Fruit fly (Drosophila melanogaster) whole organism: Measurements from ENCODE around the gene CG12702.

ENCODE experiments used
- CG8478 ChIP-seq: fragments of >200 bp; optimal IDR thresholded peaks from 2 replicates; lab custom pipeline; 2018; ENCODE audit warnings: inconsistent platforms
- Dll ChIP-seq: fragments of >200 bp; optimal IDR thresholded peaks from 2 replicates; lab custom pipeline; 2017
- EcR ChIP-seq, 2 experiments: fragments of >200 bp; optimal IDR thresholded peaks; 2 replicates each; lab custom pipeline; 2017; ENCODE audit warnings: missing biosample characterization in 2 of 2, missing genetic modification characterization in 2 of 2, missing genetic modification reagents in 2 of 2
- pan ChIP-seq: fragments of >200 bp; optimal IDR thresholded peaks from 2 replicates; lab custom pipeline; 2017
- psq ChIP-seq: fragments of >200 bp; optimal IDR thresholded peaks from 2 replicates; lab custom pipeline; 2017
- usp ChIP-seq: fragments of >200 bp; optimal IDR thresholded peaks from 2 replicates; lab custom pipeline; 2017; ENCODE audit warnings: missing biosample characterization, missing genetic modification characterization, mixed read lengths

CG12702 gene

dm6 chrX:19784875-19785274 is 20.2 kb upstream of the CG12702 start:
- TF ChIP-seq Dll (lab: Kevin White, UChicago) (no peak), pan (lab: Kevin White, UChicago) (no peak), usp (GFP tag; lab: Kevin White, UChicago) (no peak), psq (no peak), EcR (GFP tag; optimal IDR thresholded peaks at IDR 0.05; lab: Kevin White, UChicago) (no peak), CG8478 (no peak)

dm6 chrX:19783457-19783856 is 18.8 kb upstream of the CG12702 start, which contains the start of gene zld:
Gene zld (minus strand): TSS chrX:19783548.
- TF ChIP-seq pan (lab: Kevin White, UChicago): no peak
- no peak for TF ChIP-seq psq
- no peak for TF ChIP-seq Dll (lab: Kevin White, UChicago)
- TF ChIP-seq CG8478: no peak
- TF ChIP-seq EcR (GFP tag; optimal IDR thresholded peaks at IDR 0.05; lab: Kevin White, UChicago): no peak
- no peak for TF ChIP-seq usp (GFP tag; lab: Kevin White, UChicago)

dm6 chrX:19782736-19783325 is 18.2 kb upstream of the CG12702 start:
- TF ChIP-seq pan (lab: Kevin White, UChicago): no peak
- TF ChIP-seq CG8478: no peak
- TF ChIP-seq Dll (lab: Kevin White, UChicago): no peak
- no peak for TF ChIP-seq usp (GFP tag; lab: Kevin White, UChicago)
- TF ChIP-seq psq: no peak
- no peak for TF ChIP-seq EcR (GFP tag; optimal IDR thresholded peaks at IDR 0.05; lab: Kevin White, UChicago)

dm6 chrX:19781861-19782260 is 17.2 kb upstream of the CG12702 start:
- TF ChIP-seq Dll (lab: Kevin White, UChicago) (no peak), CG8478 (no peak), usp (GFP tag; lab: Kevin White, UChicago) (no peak), pan (lab: Kevin White, UChicago) (no peak), psq (no peak), EcR (GFP tag; optimal IDR thresholded peaks at IDR 0.05; lab: Kevin White, UChicago) (no peak)

- no peak for TF ChIP-seq pan (lab: Kevin White, UChicago)
- no peak for TF ChIP-seq EcR (GFP tag; optimal IDR thresholded peaks at IDR 0.05; lab: Kevin White, UChicago)
- TF ChIP-seq psq: no peak
- TF ChIP-seq usp (GFP tag; lab: Kevin White, UChicago): no peak
- TF ChIP-seq CG8478: no peak
- no peak for TF ChIP-seq Dll (lab: Kevin White, UChicago)
Observed at dm6 chrX:19775055-19775645, 10.5 kb upstream of the CG12702 start.

- no peak for TF ChIP-seq EcR (GFP tag; optimal IDR thresholded peaks at IDR 0.05; lab: Kevin White, UChicago)
- TF ChIP-seq pan (lab: Kevin White, UChicago): no peak
- TF ChIP-seq usp (GFP tag; lab: Kevin White, UChicago): no peak
- no peak for TF ChIP-seq Dll (lab: Kevin White, UChicago)
- no peak for TF ChIP-seq psq
- TF ChIP-seq CG8478: no peak
Observed at dm6 chrX:19773734-19774702, 9.3 kb upstream of the CG12702 start.

dm6 chrX:19772002-19772622 is 7.4 kb upstream of the CG12702 start:
- TF ChIP-seq EcR (GFP tag; optimal IDR thresholded peaks at IDR 0.05; lab: Kevin White, UChicago): no peak
- TF ChIP-seq Dll (lab: Kevin White, UChicago): no peak
- TF ChIP-seq pan (lab: Kevin White, UChicago): no peak
- TF ChIP-seq usp (GFP tag; lab: Kevin White, UChicago): no peak
- no peak for TF ChIP-seq psq
- TF ChIP-seq CG8478: no peak

dm6 chrX:19769821-19770519 is 5.3 kb upstream of the CG12702 start:
- TF ChIP-seq Dll (lab: Kevin White, UChicago) (no peak), usp (GFP tag; lab: Kevin White, UChicago) (no peak), CG8478 (no peak), psq (no peak), pan (lab: Kevin White, UChicago) (no peak), EcR (GFP tag; optimal IDR thresholded peaks at IDR 0.05; lab: Kevin White, UChicago) (no peak)

dm6 chrX:19765490-19766212 is 977 bp upstream of the CG12702 start:
- TF ChIP-seq pan (lab: Kevin White, UChicago) (no peak), usp (GFP tag; lab: Kevin White, UChicago) (no peak), CG8478 (no peak), Dll (lab: Kevin White, UChicago) (no peak), psq (no peak), EcR (GFP tag; optimal IDR thresholded peaks at IDR 0.05; lab: Kevin White, UChicago) (no peak)

- TF ChIP-seq usp (GFP tag; lab: Kevin White, UChicago): no peak
- no peak for TF ChIP-seq CG8478
- no peak for TF ChIP-seq psq
- TF ChIP-seq EcR (GFP tag; optimal IDR thresholded peaks at IDR 0.05; lab: Kevin White, UChicago): no peak
- TF ChIP-seq Dll (lab: Kevin White, UChicago): no peak
- no peak for TF ChIP-seq pan (lab: Kevin White, UChicago)
Observed at dm6 chrX:19763440-19764002, 1.2 kb downstream of the CG12702 start.
